Worm (Caenorhabditis elegans) whole organism, L1 larva: Measurements from ENCODE around the gene C30A5.10.

Experiments used
- aly-2 ChIP-seq: fragments of 150-350 bp; optimal IDR thresholded peaks from 2 replicates; lab custom pipeline; 2014; ENCODE audit warnings: missing biosample characterization, missing genetic modification characterization
- ama-1 ChIP-seq: fragments of 150-350 bp; optimal IDR thresholded peaks from 2 replicates; lab custom pipeline; 2014
- ceh-8 ChIP-seq: fragments of 200-800 bp; sonication (Bioruptor generic); optimal IDR thresholded peaks from 2 replicates; lab custom pipeline; 2018; ENCODE audit warnings: mild to moderate bottlenecking, missing genetic modification characterization, moderate library complexity, missing compliant biosample characterization
- ces-1 ChIP-seq: fragments of 150-350 bp; optimal IDR thresholded peaks from 2 replicates; lab custom pipeline; 2014; ENCODE audit warnings: missing biosample characterization, missing genetic modification reagents, missing genetic modification characterization
- fos-1 ChIP-seq: fragments of 150-350 bp; optimal IDR thresholded peaks from 2 replicates; lab custom pipeline; 2014; ENCODE audit warnings: missing biosample characterization, missing genetic modification characterization
- lsy-2 ChIP-seq, 2 experiments: fragments of 150-350 bp; optimal IDR thresholded peaks; 2 replicates each; lab custom pipeline; 2014; ENCODE audit warnings: missing biosample characterization in 2 of 2, missing genetic modification characterization in 2 of 2
- nhr-19 ChIP-seq: fragments of 200-800 bp; sonication (Bioruptor generic); conservative IDR thresholded peaks from 2 replicates; pipeline ENCODE4 v1.3.6; 2022; ENCODE audit warnings: missing genetic modification characterization, missing compliant biosample characterization
- nhr-28 ChIP-seq: fragments of 150-350 bp; optimal IDR thresholded peaks from 2 replicates; lab custom pipeline; 2014; ENCODE audit warnings: missing biosample characterization, missing genetic modification characterization
- nhr-84 ChIP-seq: sonication (generic microtip); optimal IDR thresholded peaks from 2 replicates; lab custom pipeline; 2017; ENCODE audit warnings: missing biosample characterization, missing genetic modification characterization
- snpc-4 ChIP-seq: fragments of 150-350 bp; optimal IDR thresholded peaks from 2 replicates; lab custom pipeline; 2014; ENCODE audit warnings: missing biosample characterization, missing genetic modification characterization
- sox-4 ChIP-seq: sonication (generic microtip); optimal IDR thresholded peaks from 2 replicates; lab custom pipeline; 2016; ENCODE audit warnings: missing genetic modification characterization, missing compliant biosample characterization
- sptf-1 ChIP-seq: fragments of 150-350 bp; optimal IDR thresholded peaks from 2 replicates; lab custom pipeline; 2014; ENCODE audit warnings: missing biosample characterization, missing genetic modification characterization
- ztf-11 ChIP-seq, 2 experiments: sonication (generic microtip); optimal IDR thresholded peaks; 2 replicates each; lab custom pipeline; 2016 to 2017; ENCODE audit warnings: missing genetic modification characterization in 2 of 2, missing biosample characterization in 1 of 2, missing compliant biosample characterization in 1 of 2

- TF ChIP-seq ztf-11 (tag; optimal IDR thresholded peaks at IDR 0.05; lab: Kevin White, UChicago) (no peak), ceh-8 (GFP tag; lab: Kevin White, UChicago) (no peak), ces-1 (no peak), sptf-1 (tag; lab: Kevin White, UChicago) (no peak), nhr-19 (no peak), sox-4 (tag; lab: Kevin White, UChicago) (no peak), fos-1 (no peak), nhr-28 (no peak), snpc-4 (tag; lab: Kevin White, UChicago) (no peak), nhr-84 (no peak), lsy-2 (tag; optimal IDR thresholded peaks at IDR 0.05; lab: Kevin White, UChicago) (no peak), aly-2 (tag; lab: Kevin White, UChicago) (no peak), ama-1 (lab: Kevin White, UChicago) (no peak)
Measured at ce11 chrIII:8226178-8226577, 16.5 kb upstream of the C30A5.10 start, which contains the start of gene rfs-1.
